Fruit fly (Drosophila melanogaster) whole organism: ENCODE measurements around the gene CCT2.

ENCODE experiments used
- CG8478 ChIP-seq: fragments of >200 bp; optimal IDR thresholded peaks from 2 replicates; lab custom pipeline; 2018; ENCODE audit warnings: inconsistent platforms
- Dll ChIP-seq: fragments of >200 bp; optimal IDR thresholded peaks from 2 replicates; lab custom pipeline; 2017
- psq ChIP-seq: fragments of >200 bp; optimal IDR thresholded peaks from 2 replicates; lab custom pipeline; 2017

- TF ChIP-seq Dll (lab: Kevin White, UChicago) = no peak
- TF ChIP-seq CG8478 (lab: Kevin White, UChicago) = no peak
- TF ChIP-seq psq = no peak
Measured at dm6 chrX:9077558-9077957, 11.8 kb upstream of the CCT2 start.
